Comparison of ENCODE assay signal across 3 worm cellular contexts in genomic region chrII:1214627-1215026, ce11.
TF ChIP-seq lines count a peak whose summit lies in the region.

No protein-coding gene starts in this region.

TF ChIP-seq in whole organism, L2 larva, 48 proteins besides CTCF, POLR2A, EP300 and RAD21:
- TF ChIP-seq elt-3 (tag; optimal IDR thresholded peaks at IDR 0.05; lab: Kevin White, UChicago), result no peak
- TF ChIP-seq ceh-16 (tag; optimal IDR thresholded peaks at IDR 0.05; lab: Kevin White, UChicago), result peak; percentile 52

TF ChIP-seq in whole organism, L3 larva, 47 proteins besides CTCF, POLR2A, EP300 and RAD21:
- TF ChIP-seq egl-5 (tag; optimal IDR thresholded peaks at IDR 0.05; lab: Kevin White, UChicago), result no peak
- peak; percentile 70 for TF ChIP-seq elt-1 (tag; optimal IDR thresholded peaks at IDR 0.05; lab: Kevin White, UChicago)

TF ChIP-seq in whole organism, mixed stage, embryonic, 35 proteins besides CTCF, POLR2A, EP300 and RAD21:
- TF ChIP-seq nhr-237 (tag; optimal IDR thresholded peaks at IDR 0.05; lab: Kevin White, UChicago) (no peak), elt-1 (tag; optimal IDR thresholded peaks at IDR 0.05; lab: Kevin White, UChicago; ENCODE audit: borderline replicate concordance, insufficient read depth) (peak; percentile 79)

Comparison
In these comparisons a context has a peak if more than half of its experiments do, and no peak if none do; other contexts are left out.
1. Of the 25 proteins assayed by ChIP-seq in both whole organism, L2 larva and whole organism, L3 larva: peak only in whole organism, L2 larva: ceh-16; only in whole organism, L3 larva: elt-1; in both: none; in neither: 23.